Worm (Caenorhabditis elegans) whole organism, late embryonic: ENCODE results near the gene F08F8.7.

ENCODE experiments used
- C08G9.2 ChIP-seq: sonication (generic microtip); optimal IDR thresholded peaks from 2 replicates; lab custom pipeline; 2016; ENCODE audit warnings: mild to moderate bottlenecking, missing genetic modification characterization, moderate library complexity, missing compliant biosample characterization
- C38D4.7 ChIP-seq: fragments of 200-800 bp; sonication (Bioruptor generic); optimal IDR thresholded peaks from 2 replicates; lab custom pipeline; 2018; ENCODE audit warnings: mild to moderate bottlenecking, missing genetic modification characterization, moderate library complexity, missing compliant biosample characterization
- K09A11.1 ChIP-seq: sonication (generic microtip); optimal IDR thresholded peaks from 2 replicates; lab custom pipeline; 2017; ENCODE audit warnings: antibody characterized with exemption, mild to moderate bottlenecking, missing genetic modification characterization, missing compliant biosample characterization; ENCODE audit not compliant: insufficient read depth
- Y22D7AL.16 ChIP-seq: sonication (generic microtip); optimal IDR thresholded peaks from 2 replicates; lab custom pipeline; 2016; ENCODE audit warnings: missing genetic modification characterization, missing compliant biosample characterization
- ahr-1 ChIP-seq: sonication (generic microtip); optimal IDR thresholded peaks from 2 replicates; lab custom pipeline; 2016; ENCODE audit warnings: missing genetic modification characterization, missing compliant biosample characterization
- ceh-19 ChIP-seq: fragments of 200-800 bp; sonication (Bioruptor generic); optimal IDR thresholded peaks from 2 replicates; lab custom pipeline; 2018; ENCODE audit warnings: mild to moderate bottlenecking, missing genetic modification characterization, missing compliant biosample characterization
- ceh-48 ChIP-seq: sonication (generic microtip); optimal IDR thresholded peaks from 2 replicates; lab custom pipeline; 2016; ENCODE audit warnings: missing genetic modification characterization, inconsistent platforms, missing compliant biosample characterization
- ceh-6 ChIP-seq: fragments of 200-800 bp; sonication (Bioruptor generic); optimal IDR thresholded peaks from 2 replicates; lab custom pipeline; 2018; ENCODE audit warnings: mild to moderate bottlenecking, missing genetic modification characterization, missing compliant biosample characterization
- ceh-9 ChIP-seq: sonication (generic microtip); optimal IDR thresholded peaks from 2 replicates; lab custom pipeline; 2016; ENCODE audit warnings: mild to moderate bottlenecking, missing genetic modification characterization, inconsistent platforms, missing compliant biosample characterization
- che-1 ChIP-seq: sonication (generic microtip); optimal IDR thresholded peaks from 2 replicates; lab custom pipeline; 2016; ENCODE audit warnings: mild to moderate bottlenecking, missing genetic modification characterization, missing compliant biosample characterization
- fax-1 ChIP-seq: sonication (generic microtip); optimal IDR thresholded peaks from 2 replicates; lab custom pipeline; 2016; ENCODE audit warnings: missing genotype, missing genetic modification characterization, missing compliant biosample characterization
- gmeb-2 ChIP-seq: sonication (generic microtip); optimal IDR thresholded peaks from 2 replicates; lab custom pipeline; 2016; ENCODE audit warnings: missing genetic modification characterization, inconsistent platforms, missing compliant biosample characterization
- hlh-8 ChIP-seq: sonication (generic microtip); optimal IDR thresholded peaks from 2 replicates; lab custom pipeline; 2016; ENCODE audit warnings: missing genotype, missing genetic modification characterization, missing compliant biosample characterization
- madf-2 ChIP-seq: sonication (generic microtip); optimal IDR thresholded peaks from 2 replicates; lab custom pipeline; 2017; ENCODE audit warnings: missing genetic modification characterization, missing compliant biosample characterization
- nfya-1 ChIP-seq: sonication (generic microtip); optimal IDR thresholded peaks from 2 replicates; lab custom pipeline; 2017; ENCODE audit warnings: missing genetic modification characterization, mild to moderate bottlenecking, missing compliant biosample characterization, antibody characterized with exemption, moderate library complexity
- npax-4 ChIP-seq: sonication (generic microtip); optimal IDR thresholded peaks from 2 replicates; lab custom pipeline; 2016; ENCODE audit warnings: missing genetic modification characterization, missing compliant biosample characterization
- pqm-1 ChIP-seq: sonication (generic microtip); optimal IDR thresholded peaks from 2 replicates; lab custom pipeline; 2016; ENCODE audit warnings: missing genetic modification characterization, missing compliant biosample characterization
- ref-2 ChIP-seq: sonication (generic microtip); optimal IDR thresholded peaks from 2 replicates; lab custom pipeline; 2016; ENCODE audit warnings: missing genetic modification characterization, missing compliant biosample characterization
- sox-4 ChIP-seq: sonication (generic microtip); optimal IDR thresholded peaks from 2 replicates; lab custom pipeline; 2017; ENCODE audit warnings: mild to moderate bottlenecking, missing genetic modification characterization, inconsistent platforms, missing compliant biosample characterization
- ttx-3 ChIP-seq: sonication (generic microtip); optimal IDR thresholded peaks from 2 replicates; lab custom pipeline; 2016; ENCODE audit warnings: missing genetic modification reagents, missing genetic modification characterization, missing compliant biosample characterization
- ztf-16 ChIP-seq: sonication (generic microtip); optimal IDR thresholded peaks from 2 replicates; lab custom pipeline; 2017; ENCODE audit warnings: missing genetic modification characterization, missing compliant biosample characterization

F08F8.7 gene

ce11 chrIII:7299466-7299865, 47.5 kb downstream of the F08F8.7 start, which contains the start of the genes B0361.14 and B0361.9:
B0361.14 (minus strand) TSS chrIII:7299531.
B0361.9 (minus strand) TSS chrIII:7299631.
- no peak for TF ChIP-seq ceh-48 (tag; lab: Kevin White, UChicago)
- peak; percentile 6 for TF ChIP-seq ref-2
- TF ChIP-seq ceh-9 (tag; lab: Kevin White, UChicago) = no peak

DNA sequence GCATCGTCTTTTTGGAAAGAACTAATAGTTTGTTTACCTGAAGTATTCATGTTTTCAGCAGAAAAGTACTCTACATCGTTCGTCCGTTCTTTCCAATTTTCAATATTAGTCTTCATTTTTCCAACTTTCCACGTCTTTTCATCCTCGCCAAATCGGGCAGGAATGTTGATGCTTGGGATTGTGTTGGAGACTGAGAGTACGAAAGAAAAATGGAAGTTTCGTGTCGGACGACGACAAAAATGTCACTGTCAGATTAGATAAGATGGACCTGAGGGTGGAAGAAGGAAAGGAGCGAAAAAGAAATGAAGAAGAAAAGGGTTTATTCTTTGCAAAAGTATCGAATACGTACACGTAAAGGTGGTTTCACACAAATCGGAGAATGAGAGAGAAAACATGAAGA, 48.9 kb downstream of the F08F8.7 start:
- no peak for TF ChIP-seq ztf-16 (tag; lab: Kevin White, UChicago)
- no peak for TF ChIP-seq ceh-6 (GFP tag; lab: Kevin White, UChicago)
- TF ChIP-seq ahr-1 (tag; lab: Kevin White, UChicago) = no peak
- TF ChIP-seq nfya-1 (tag; lab: Kevin White, UChicago) = no peak
- TF ChIP-seq npax-4 (tag; lab: Kevin White, UChicago) = no peak
- TF ChIP-seq sox-4 (tag; lab: Kevin White, UChicago) = no peak
- TF ChIP-seq C38D4.7 (GFP tag; lab: Kevin White, UChicago) = no peak
- TF ChIP-seq ttx-3 (tag; lab: Kevin White, UChicago) = no peak
- no peak for TF ChIP-seq C08G9.2 (tag; lab: Kevin White, UChicago)
- no peak for TF ChIP-seq pqm-1 (tag; lab: Kevin White, UChicago)

DNA sequence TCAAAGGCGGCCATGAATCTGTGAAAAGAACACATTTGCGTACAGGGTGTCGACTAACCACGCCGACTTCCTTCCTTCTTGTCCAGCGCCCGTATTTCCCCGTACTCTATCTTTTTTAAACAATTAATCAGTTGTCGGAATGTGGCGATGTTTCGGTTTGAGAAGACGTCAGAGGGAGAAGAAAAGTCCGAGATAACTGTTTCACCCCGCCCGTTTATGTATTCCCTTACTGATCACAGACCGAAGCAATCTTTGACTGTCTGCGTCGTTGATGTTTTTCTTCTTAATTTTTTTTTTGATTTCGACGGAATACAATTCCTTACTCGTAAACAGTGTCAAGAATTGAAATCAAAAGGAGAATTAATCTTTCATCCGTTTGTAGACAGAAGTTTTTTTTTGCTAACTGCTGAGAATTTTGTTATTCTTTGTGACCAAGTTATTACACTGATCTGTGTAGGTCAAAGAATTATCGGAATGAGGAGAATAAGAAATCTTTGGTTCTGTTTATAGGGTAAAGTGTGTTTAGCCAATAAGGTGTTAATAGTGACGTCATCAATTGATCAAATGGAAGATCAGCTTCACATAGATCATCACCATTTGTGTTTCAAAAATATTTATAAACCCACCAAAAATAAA, 49.8 kb downstream of the F08F8.7 start:
- TF ChIP-seq ceh-19 (GFP tag; lab: Kevin White, UChicago) (no peak), ceh-6 (GFP tag; lab: Kevin White, UChicago) (no peak), madf-2 (tag; lab: Kevin White, UChicago) (no peak), fax-1 (tag; lab: Kevin White, UChicago) (no peak), K09A11.1 (tag; lab: Kevin White, UChicago) (no peak), Y22D7AL.16 (tag; lab: Kevin White, UChicago) (no peak)

DNA sequence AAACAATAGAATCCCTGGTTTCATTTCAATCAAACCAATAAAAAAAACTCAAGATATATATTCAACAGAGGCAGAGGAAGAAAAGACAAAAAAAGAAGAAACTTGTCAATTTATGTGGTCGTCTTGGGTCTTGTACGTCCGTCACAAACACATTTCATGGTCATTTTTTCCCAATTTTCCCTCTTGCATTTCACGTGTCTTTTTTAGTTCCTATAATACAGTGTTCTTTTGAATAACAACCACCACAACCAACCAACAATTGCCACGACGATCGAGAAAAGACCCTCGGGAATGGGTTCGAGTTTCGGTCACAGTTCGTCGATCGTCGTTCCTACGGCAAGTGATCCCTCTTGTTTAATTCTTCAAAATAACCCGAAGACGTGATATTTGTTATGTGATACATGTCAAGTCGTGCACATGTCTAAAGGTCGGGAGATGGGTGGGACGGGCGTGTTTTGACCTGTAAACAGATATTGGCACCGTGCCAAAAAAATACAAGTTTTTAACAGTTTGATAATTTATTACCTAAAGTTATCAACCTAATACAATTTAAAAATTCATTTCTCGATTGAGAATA, 50.8 kb downstream of the F08F8.7 start:
- no peak for TF ChIP-seq hlh-8 (tag; lab: Kevin White, UChicago)
- TF ChIP-seq gmeb-2 (tag; lab: Kevin White, UChicago) = no peak
- TF ChIP-seq che-1 = no peak
